Fruit fly (Drosophila melanogaster) Kc167 (cell line): Measurements from ENCODE around the gene CG15784.

Source experiments
- Myc ChIP-seq: fragments of >200 bp; optimal IDR thresholded peaks from 2 replicates; lab custom pipeline; 2017; ENCODE audit warnings: missing external identifiers
- Sin3A ChIP-seq: fragments of >200 bp; optimal IDR thresholded peaks from 2 replicates; lab custom pipeline; 2018; ENCODE audit warnings: missing external identifiers
- h ChIP-seq: fragments of >200 bp; optimal IDR thresholded peaks from 3 replicates; lab custom pipeline; 2018; ENCODE audit warnings: missing external identifiers
- insv ChIP-seq: fragments of >200 bp; optimal IDR thresholded peaks from 3 replicates; lab custom pipeline; 2018; ENCODE audit warnings: missing external identifiers
- psq ChIP-seq: fragments of >200 bp; optimal IDR thresholded peaks from 2 replicates; lab custom pipeline; 2017; ENCODE audit warnings: missing external identifiers
- ttk ChIP-seq: sonication (Bioruptor generic); optimal IDR thresholded peaks from 2 replicates; lab custom pipeline; 2017; ENCODE audit warnings: missing external identifiers

Gene CG15784

DNA sequence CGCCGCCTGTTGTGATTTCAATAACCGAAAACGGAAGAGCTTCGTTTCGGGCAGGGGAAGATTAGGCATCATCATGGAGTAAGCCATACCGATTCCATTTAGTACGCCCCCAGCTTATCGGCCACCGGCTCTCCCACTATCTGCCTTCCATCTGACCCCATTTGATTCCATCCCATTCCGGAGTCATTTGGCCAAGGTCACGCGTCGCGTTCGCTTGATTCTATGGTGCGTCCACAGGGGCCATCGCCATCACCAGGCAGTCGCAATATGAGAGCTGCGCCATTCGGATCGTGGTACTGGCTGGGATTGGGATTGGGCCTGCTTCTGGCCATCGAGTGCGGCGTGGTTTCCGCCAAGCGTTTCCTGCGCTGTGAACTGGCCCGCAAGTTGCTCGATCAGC is 2.1 kb upstream of the CG15784 start, which contains the start of gene CG16756:
TSS of gene CG16756 (plus strand) at position 257 of the 400 bp plus-strand sequence.
- TF ChIP-seq h (lab: Kevin White, UChicago) (no peak), Myc (lab: Kevin White, UChicago) (no peak), ttk (lab: Kevin White, UChicago) (no peak), Sin3A (lab: Kevin White, UChicago) (no peak), insv (no peak), psq (lab: Kevin White, UChicago) (no peak)

DNA sequence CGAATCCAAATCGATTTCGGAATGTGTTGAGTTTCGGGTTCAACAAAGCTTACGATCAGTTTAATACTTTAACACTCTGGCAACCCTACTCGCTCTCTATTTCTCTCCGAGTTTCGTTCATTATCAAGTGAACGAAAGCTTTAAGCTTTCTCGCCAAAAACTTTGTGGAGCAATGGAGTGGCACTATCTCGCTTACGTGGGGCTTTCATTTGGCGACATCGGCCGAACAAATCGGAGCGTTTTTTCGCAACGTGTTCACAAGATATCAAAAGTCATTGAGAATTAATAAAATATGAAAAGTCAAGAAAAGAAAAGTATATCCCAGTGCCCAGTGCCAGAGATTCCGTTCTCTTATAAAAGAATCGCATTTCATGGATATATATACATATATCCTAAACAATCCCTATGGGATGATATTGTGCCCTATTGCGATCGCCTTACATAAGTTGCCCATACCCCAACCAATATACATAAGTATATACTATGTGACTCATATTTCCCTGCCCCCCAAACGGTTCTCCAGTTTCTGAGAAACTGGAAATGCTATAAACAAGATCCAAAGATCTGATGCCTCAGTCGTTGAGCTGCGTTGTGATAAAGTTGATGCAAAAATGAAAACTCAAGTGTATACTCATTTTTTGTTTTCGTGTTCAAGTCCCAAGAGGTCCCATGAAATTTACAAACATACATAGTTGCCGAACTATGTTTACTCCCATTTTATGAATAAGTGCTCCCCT is 862 bp upstream of the CG15784 start:
- TF ChIP-seq psq (lab: Kevin White, UChicago) (no peak), Myc (lab: Kevin White, UChicago) (no peak), Sin3A (lab: Kevin White, UChicago) (no peak), ttk (lab: Kevin White, UChicago) (no peak), insv (no peak), h (lab: Kevin White, UChicago) (no peak)

DNA sequence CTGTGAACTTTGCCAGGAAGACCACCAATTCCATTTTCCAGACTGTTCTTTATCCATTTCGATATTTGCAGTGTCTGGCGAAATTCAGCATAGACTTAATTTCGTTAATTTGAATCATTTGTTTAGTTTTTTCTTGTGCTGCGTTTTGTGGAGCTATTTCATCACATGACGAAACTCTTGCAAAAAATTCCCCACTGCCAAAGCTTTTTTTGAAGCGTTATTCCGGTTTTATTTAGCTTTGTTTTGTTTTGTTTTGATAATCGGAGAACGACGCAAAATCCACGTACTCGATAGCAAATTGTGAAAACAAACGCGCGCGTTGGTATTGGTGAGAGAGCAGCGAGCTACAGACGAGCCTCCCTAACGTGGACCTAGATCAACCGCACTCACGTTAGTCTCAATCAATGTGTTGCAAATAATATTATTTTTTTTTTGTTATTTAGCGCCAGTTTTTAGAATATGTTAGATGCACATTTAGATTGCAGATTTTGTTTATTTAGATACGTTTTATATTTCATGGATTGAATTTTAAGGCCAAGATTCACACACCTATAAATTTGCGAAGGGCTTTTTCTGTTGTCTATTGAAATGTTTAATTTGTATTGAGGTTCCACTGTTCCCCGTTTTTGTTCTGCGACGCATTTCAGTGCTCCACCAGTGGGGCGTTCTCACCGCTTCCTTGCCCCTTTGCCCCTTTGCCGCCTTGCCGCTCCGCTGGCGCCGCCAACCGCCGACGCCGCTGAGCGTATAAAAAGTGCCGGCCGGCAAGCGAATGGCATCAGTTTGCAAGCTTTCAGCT is 606 bp downstream of the CG15784 start:
- TF ChIP-seq h (lab: Kevin White, UChicago) (no peak), insv (no peak), Myc (lab: Kevin White, UChicago) (no peak)

DNA sequence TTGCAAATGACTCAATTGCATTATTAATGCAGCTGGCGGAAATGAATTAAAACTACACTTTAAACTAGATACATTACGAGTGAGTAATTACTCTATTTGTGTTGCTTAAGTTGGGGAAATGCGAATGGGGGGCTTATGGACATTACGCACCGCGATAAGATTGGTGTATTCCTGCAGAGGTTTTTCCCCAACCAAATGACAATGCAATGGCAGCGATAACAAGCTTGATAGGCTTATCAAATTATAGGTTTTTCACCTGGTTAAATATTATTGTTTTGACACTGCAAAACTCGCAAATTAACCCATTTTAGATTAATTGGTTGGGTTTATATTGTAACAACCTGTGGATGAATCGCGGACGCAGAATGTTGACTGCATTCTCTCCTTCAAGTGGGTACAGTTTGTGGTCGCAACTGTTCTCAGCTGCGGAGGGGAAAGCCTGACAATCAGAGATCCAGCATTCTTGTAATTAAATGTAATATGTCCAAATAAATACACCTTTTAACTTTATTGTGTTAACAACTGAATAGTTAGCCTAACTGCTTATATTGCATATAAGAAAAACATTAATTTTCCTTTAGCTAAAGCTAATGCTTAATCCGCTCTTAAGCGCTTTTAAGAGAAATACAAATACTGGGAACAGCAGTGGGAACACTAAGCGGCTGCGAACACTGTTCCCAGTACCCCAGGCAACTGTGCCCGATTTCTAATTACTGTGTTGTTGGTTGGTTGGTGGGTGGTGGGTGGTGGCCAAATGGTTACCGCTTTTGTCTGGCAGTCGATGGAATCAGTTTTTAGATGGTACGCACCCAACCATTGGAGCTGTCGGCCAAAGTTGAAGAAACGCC is 3.5 kb downstream of the CG15784 start:
- TF ChIP-seq Sin3A (lab: Kevin White, UChicago) (no peak), Myc (lab: Kevin White, UChicago) (no peak), psq (lab: Kevin White, UChicago) (no peak), h (lab: Kevin White, UChicago) (no peak), ttk (lab: Kevin White, UChicago) (no peak), insv (no peak)

DNA sequence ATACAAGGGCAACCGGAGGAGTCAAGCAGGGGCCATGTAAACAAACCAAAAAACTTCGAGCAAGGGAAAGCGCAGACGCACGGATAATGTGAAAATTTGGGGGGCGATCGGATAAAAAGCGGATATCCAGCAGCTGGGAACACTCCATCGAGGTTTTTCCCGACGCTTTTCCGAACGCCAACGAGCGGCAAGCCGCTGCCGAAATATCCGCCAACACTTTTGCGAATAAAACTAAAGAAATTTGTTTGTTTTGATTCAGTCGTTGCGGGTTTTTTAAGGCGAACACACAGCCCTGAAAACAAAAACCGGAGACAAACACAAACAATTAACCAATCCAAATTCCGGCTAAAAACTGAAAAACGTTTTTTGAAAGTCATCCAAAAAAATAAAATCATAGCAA is 17.0 kb downstream of the CG15784 start, which contains the start of gene SPR:
TSS of gene SPR (plus strand) at position 253 of the 400 bp plus-strand sequence.
- TF ChIP-seq psq (lab: Kevin White, UChicago) (no peak), h (lab: Kevin White, UChicago) (no peak), Sin3A (lab: Kevin White, UChicago) (no peak), insv (no peak), Myc (lab: Kevin White, UChicago) (no peak), ttk (lab: Kevin White, UChicago) (no peak)
